Fruit fly (Drosophila melanogaster): ENCODE results near the gene CG10428.

The CG10428 gene

DNA sequence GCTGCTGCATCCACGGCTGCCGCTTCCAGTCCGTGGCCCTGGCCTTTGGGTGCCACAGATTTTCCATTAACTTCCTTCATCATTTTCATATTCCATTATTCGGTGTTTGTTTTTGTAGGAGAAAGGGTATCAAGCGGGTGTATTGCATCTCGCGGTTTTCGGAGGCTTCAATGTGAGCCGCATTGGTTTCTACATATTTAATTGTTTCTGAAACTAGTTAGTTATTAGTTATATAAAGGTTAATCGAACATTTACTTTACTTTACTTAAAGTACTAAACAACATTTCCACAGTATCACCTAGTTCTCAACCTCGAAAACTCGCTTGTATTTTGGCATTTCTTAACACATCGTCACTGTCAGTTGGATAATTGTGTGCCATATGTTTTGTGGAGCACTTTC lies 48.8 kb upstream of the CG10428 start (continued):
- no peak for TF ChIP-seq HLH4C (GFP tag; IDR thresholded peaks at IDR 0.05; ENCODE audit: partially characterized antibody)
- no peak for TF ChIP-seq wdn (GFP tag; IDR thresholded peaks at IDR 0.05)
- TF ChIP-seq Abd-B (GFP tag; optimal IDR thresholded peaks at IDR 0.05), result peak; percentile 35
- TF ChIP-seq shn (GFP tag; optimal IDR thresholded peaks at IDR 0.05), result peak; percentile 24
- TF ChIP-seq D19B (GFP tag; optimal IDR thresholded peaks at IDR 0.05), result peak; percentile 57
- peak; percentile 26 for TF ChIP-seq pnt (GFP tag; optimal IDR thresholded peaks at IDR 0.05)
- TF ChIP-seq Xbp1 (GFP tag; optimal IDR thresholded peaks at IDR 0.05), result peak; percentile 56
- TF ChIP-seq Sox100B (GFP tag; optimal IDR thresholded peaks at IDR 0.05), result peak; percentile 24
- TF ChIP-seq wor (GFP tag; IDR thresholded peaks at IDR 0.05), result peak; percentile 42; the same call in 1 of the 2 replicates
- TF ChIP-seq gsb-n (tag; optimal IDR thresholded peaks at IDR 0.05), result peak; percentile 47
- 0 out of 2 replicates have a peak, but pooled peaks have one; percentile 22 for TF ChIP-seq CG8765 (GFP tag; IDR thresholded peaks at IDR 0.05)
- peak; percentile 53 for TF ChIP-seq CG15601 (tag; optimal IDR thresholded peaks at IDR 0.05)
- 0 out of 3 replicates have a peak, but pooled peaks have one; percentile 20 for TF ChIP-seq Optix (GFP tag; IDR thresholded peaks at IDR 0.05)
- peak; percentile 49 for TF ChIP-seq CG2202 (tag; optimal IDR thresholded peaks at IDR 0.05)
- no peak for TF ChIP-seq hkb (optimal IDR thresholded peaks at IDR 0.05)
- peak; percentile 28; the same call in 1 of the 2 replicates for TF ChIP-seq hkb (GFP tag; IDR thresholded peaks at IDR 0.05)
- no peak for TF ChIP-seq Neu2 (GFP tag; optimal IDR thresholded peaks at IDR 0.05; ENCODE audit: borderline replicate concordance)
- TF ChIP-seq bigmax (GFP tag; optimal IDR thresholded peaks at IDR 0.05), result no peak
- TF ChIP-seq CG5245 (GFP tag; optimal IDR thresholded peaks at IDR 0.05), result peak; percentile 20
- TF ChIP-seq Camta (GFP tag; optimal IDR thresholded peaks at IDR 0.05), result peak; percentile 31
- TF ChIP-seq cwo (GFP tag; optimal IDR thresholded peaks at IDR 0.05), result no peak
- peak; percentile 36 for TF ChIP-seq nerfin-1 (tag; optimal IDR thresholded peaks at IDR 0.05)
- TF ChIP-seq CG7839 (tag; optimal IDR thresholded peaks at IDR 0.05), result peak; percentile 62
- peak; percentile 44 for TF ChIP-seq Asciz (GFP tag; optimal IDR thresholded peaks at IDR 0.05)
- TF ChIP-seq CG34422 (GFP tag; IDR thresholded peaks at IDR 0.05), result 0 out of 3 replicates have a peak, but pooled peaks have one; percentile 22
- TF ChIP-seq B-H1 (GFP tag; IDR thresholded peaks at IDR 0.05), result peak; percentile 30; the same call in 2 of the 3 replicates
- peak; percentile 68 for TF ChIP-seq row (GFP tag; IDR thresholded peaks at IDR 0.05)
- TF ChIP-seq Hsf (GFP tag; optimal IDR thresholded peaks at IDR 0.05), result peak; percentile 13
- TF ChIP-seq phol (tag; optimal IDR thresholded peaks at IDR 0.05), result peak; percentile 78
- peak; percentile 57 for TF ChIP-seq Spps (tag; optimal IDR thresholded peaks at IDR 0.05)
- no peak for TF ChIP-seq Meics (GFP tag; optimal IDR thresholded peaks at IDR 0.05)
- no peak for TF ChIP-seq crc (GFP tag; optimal IDR thresholded peaks at IDR 0.05)
- peak; percentile 73 for TF ChIP-seq CG10979 (tag; optimal IDR thresholded peaks at IDR 0.05)
- TF ChIP-seq Mes4 (GFP tag; optimal IDR thresholded peaks at IDR 0.05), result peak; percentile 28
- TF ChIP-seq amos (GFP tag; IDR thresholded peaks at IDR 0.05; ENCODE audit: partially characterized antibody), result no peak
- peak; percentile 62 for TF ChIP-seq CG30431 (GFP tag; optimal IDR thresholded peaks at IDR 0.05)
- peak; percentile 57 for TF ChIP-seq lmd (GFP tag; IDR thresholded peaks at IDR 0.05)
- TF ChIP-seq Ada2b (GFP tag; IDR thresholded peaks at IDR 0.05), result peak; percentile 23; the same call in 1 of the 2 replicates
- TF ChIP-seq CG2678 (tag; optimal IDR thresholded peaks at IDR 0.05), result peak; percentile 57
- no peak for TF ChIP-seq HmgD (GFP tag; optimal IDR thresholded peaks at IDR 0.05)
- peak; percentile 51; the same call in 1 of the 2 replicates for TF ChIP-seq CG31441 (GFP tag; IDR thresholded peaks at IDR 0.05)
- TF ChIP-seq CG12391 (tag; optimal IDR thresholded peaks at IDR 0.05), result peak; percentile 64
- peak; percentile 33 for TF ChIP-seq twi (tag; optimal IDR thresholded peaks at IDR 0.05)
- TF ChIP-seq CG10431 (GFP tag; optimal IDR thresholded peaks at IDR 0.05), result no peak
- TF ChIP-seq exex (tag; optimal IDR thresholded peaks at IDR 0.05), result no peak
- no peak for TF ChIP-seq CG6272 (GFP tag; IDR thresholded peaks at IDR 0.05)
- TF ChIP-seq CG13624 (GFP tag; optimal IDR thresholded peaks at IDR 0.05), result no peak
- no peak for TF ChIP-seq CG15479 (GFP tag; optimal IDR thresholded peaks at IDR 0.05)
- peak; percentile 57 for TF ChIP-seq Awh (GFP tag; IDR thresholded peaks at IDR 0.05)
- TF ChIP-seq lola (GFP tag; optimal IDR thresholded peaks at IDR 0.05), result peak in 1 of 3 experiments; percentile 70
